Fruit fly (Drosophila melanogaster): ENCODE data around the gene eIF5B.

dm6 chr3L:3452684-3453083, 8.1 kb downstream of the eIF5B start:
- no peak for TF ChIP-seq CG8478 (optimal IDR thresholded peaks at IDR 0.05)
- TF ChIP-seq CTCF (optimal IDR thresholded peaks at IDR 0.05): no peak
